Worm (Caenorhabditis elegans) whole organism, late embryonic: ENCODE data around the gene vti-1.
"Not testable (repeated sequence)": the region's sequence is repeated elsewhere in the genome, so short reads cannot be mapped to it uniquely, and the experiment has no call there.

Source experiments
- C08G9.2 ChIP-seq: sonication (generic microtip); optimal IDR thresholded peaks from 2 replicates; lab custom pipeline; 2016; ENCODE audit warnings: mild to moderate bottlenecking, missing genetic modification characterization, moderate library complexity, missing compliant biosample characterization
- C38D4.7 ChIP-seq: fragments of 200-800 bp; sonication (Bioruptor generic); optimal IDR thresholded peaks from 2 replicates; lab custom pipeline; 2018; ENCODE audit warnings: mild to moderate bottlenecking, missing genetic modification characterization, moderate library complexity, missing compliant biosample characterization
- K09A11.1 ChIP-seq: sonication (generic microtip); optimal IDR thresholded peaks from 2 replicates; lab custom pipeline; 2017; ENCODE audit warnings: antibody characterized with exemption, mild to moderate bottlenecking, missing genetic modification characterization, missing compliant biosample characterization; ENCODE audit not compliant: insufficient read depth
- Y22D7AL.16 ChIP-seq: sonication (generic microtip); optimal IDR thresholded peaks from 2 replicates; lab custom pipeline; 2016; ENCODE audit warnings: missing genetic modification characterization, missing compliant biosample characterization
- ahr-1 ChIP-seq: sonication (generic microtip); optimal IDR thresholded peaks from 2 replicates; lab custom pipeline; 2016; ENCODE audit warnings: missing genetic modification characterization, missing compliant biosample characterization
- ama-1 ChIP-seq: fragments of 150-350 bp; optimal IDR thresholded peaks from 2 replicates; lab custom pipeline; 2014
- ceh-18 ChIP-seq: sonication (generic microtip); optimal IDR thresholded peaks from 2 replicates; lab custom pipeline; 2016; ENCODE audit warnings: missing genetic modification characterization, missing compliant biosample characterization
- ceh-19 ChIP-seq: fragments of 200-800 bp; sonication (Bioruptor generic); optimal IDR thresholded peaks from 2 replicates; lab custom pipeline; 2018; ENCODE audit warnings: mild to moderate bottlenecking, missing genetic modification characterization, missing compliant biosample characterization
- ceh-34 ChIP-seq: sonication (generic microtip); optimal IDR thresholded peaks from 2 replicates; lab custom pipeline; 2016; ENCODE audit warnings: mild to moderate bottlenecking, missing genetic modification characterization, missing compliant biosample characterization
- ceh-45 ChIP-seq: fragments of 200-800 bp; sonication (Bioruptor generic); IDR thresholded peaks from 2 replicates; pipeline ENCODE4 v1.3.6; 2022; ENCODE audit warnings: missing genetic modification reagents, missing genetic modification characterization, missing compliant biosample characterization
- ceh-6 ChIP-seq: fragments of 200-800 bp; sonication (Bioruptor generic); optimal IDR thresholded peaks from 2 replicates; lab custom pipeline; 2018; ENCODE audit warnings: mild to moderate bottlenecking, missing genetic modification characterization, missing compliant biosample characterization
- che-1 ChIP-seq: sonication (generic microtip); optimal IDR thresholded peaks from 2 replicates; lab custom pipeline; 2016; ENCODE audit warnings: mild to moderate bottlenecking, missing genetic modification characterization, missing compliant biosample characterization
- eyg-1 ChIP-seq: sonication (generic microtip); optimal IDR thresholded peaks from 2 replicates; lab custom pipeline; 2016; ENCODE audit warnings: missing genotype, missing genetic modification characterization, missing compliant biosample characterization
- fax-1 ChIP-seq: sonication (generic microtip); optimal IDR thresholded peaks from 2 replicates; lab custom pipeline; 2016; ENCODE audit warnings: missing genotype, missing genetic modification characterization, missing compliant biosample characterization
- fkh-10 ChIP-seq: fragments of 150-350 bp; optimal IDR thresholded peaks from 2 replicates; lab custom pipeline; 2014; ENCODE audit warnings: missing biosample characterization, missing genetic modification reagents, missing genetic modification characterization
- hlh-15 ChIP-seq: sonication (generic microtip); optimal IDR thresholded peaks from 2 replicates; lab custom pipeline; 2016; ENCODE audit warnings: missing genetic modification characterization, missing compliant biosample characterization
- lin-11 ChIP-seq: fragments of 200-800 bp; sonication (Bioruptor generic); optimal IDR thresholded peaks from 2 replicates; lab custom pipeline; 2018; ENCODE audit warnings: mild to moderate bottlenecking, missing genetic modification characterization, missing compliant biosample characterization
- madf-2 ChIP-seq: sonication (generic microtip); optimal IDR thresholded peaks from 2 replicates; lab custom pipeline; 2017; ENCODE audit warnings: missing genetic modification characterization, missing compliant biosample characterization
- nfya-1 ChIP-seq: sonication (generic microtip); optimal IDR thresholded peaks from 2 replicates; lab custom pipeline; 2017; ENCODE audit warnings: missing genetic modification characterization, mild to moderate bottlenecking, missing compliant biosample characterization, antibody characterized with exemption, moderate library complexity
- nhr-11 ChIP-seq: fragments of 150-350 bp; optimal IDR thresholded peaks from 2 replicates; lab custom pipeline; 2014; ENCODE audit warnings: missing biosample characterization, missing genetic modification characterization
- nhr-232 ChIP-seq: sonication (generic microtip); optimal IDR thresholded peaks from 2 replicates; lab custom pipeline; 2016; ENCODE audit warnings: missing genetic modification characterization, missing compliant biosample characterization
- npax-4 ChIP-seq: sonication (generic microtip); optimal IDR thresholded peaks from 2 replicates; lab custom pipeline; 2016; ENCODE audit warnings: missing genetic modification characterization, missing compliant biosample characterization
- pha-4 ChIP-seq: fragments of 150-350 bp; optimal IDR thresholded peaks from 2 replicates; lab custom pipeline; 2018; ENCODE audit warnings: missing biosample characterization, missing genetic modification reagents, missing genetic modification characterization
- pros-1 ChIP-seq: fragments of 150-350 bp; optimal IDR thresholded peaks from 2 replicates; lab custom pipeline; 2014; ENCODE audit warnings: missing biosample characterization, missing genetic modification reagents, missing genetic modification characterization
- ref-2 ChIP-seq: sonication (generic microtip); optimal IDR thresholded peaks from 2 replicates; lab custom pipeline; 2016; ENCODE audit warnings: missing genetic modification characterization, missing compliant biosample characterization
- sox-2 ChIP-seq: fragments of 200-800 bp; sonication (Bioruptor generic); IDR thresholded peaks from 2 replicates; pipeline ENCODE4 v1.3.6; 2022; ENCODE audit warnings: missing genetic modification reagents, missing genetic modification characterization, missing compliant biosample characterization
- syd-9 ChIP-seq: sonication (generic microtip); optimal IDR thresholded peaks from 2 replicates; lab custom pipeline; 2016; ENCODE audit warnings: mild to moderate bottlenecking, missing genetic modification characterization, moderate library complexity, missing compliant biosample characterization
- unc-3 ChIP-seq, 2 experiments: fragments of 200-800 bp in 1 of 2; sonication (Bioruptor generic) in 1 of 2; sonication (generic microtip) in 1 of 2; conservative IDR thresholded peaks in 1 of 2; optimal IDR thresholded peaks in 1 of 2; 2 replicates each; pipeline versions ENCODE4 v1.3.6 to Lab custom; 2016 to 2022; ENCODE audit warnings: missing compliant biosample characterization in 2 of 2, missing genetic modification characterization in 2 of 2, missing genetic modification reagents in 1 of 2
- unc-42 ChIP-seq: sonication (generic microtip); optimal IDR thresholded peaks from 2 replicates; lab custom pipeline; 2016; ENCODE audit warnings: missing genotype, missing genetic modification characterization, missing compliant biosample characterization
- unc-55 ChIP-seq: sonication (generic microtip); optimal IDR thresholded peaks from 2 replicates; lab custom pipeline; 2017; ENCODE audit warnings: missing biosample characterization, missing genetic modification reagents, missing genetic modification characterization
- unc-86 ChIP-seq: sonication (generic microtip); optimal IDR thresholded peaks from 2 replicates; lab custom pipeline; 2016; ENCODE audit warnings: missing genetic modification characterization, missing compliant biosample characterization

vti-1 gene

ce11 chrIV:14790579-14790978 is 24.1 kb upstream of the vti-1 start:
- TF ChIP-seq unc-3 (GFP tag; conservative IDR thresholded peaks at IDR 0.05; lab: Robert Waterston, UW) (no peak), unc-3 (tag; optimal IDR thresholded peaks at IDR 0.05; lab: Kevin White, UChicago) (no peak), ama-1 (peak; percentile 13)

ce11 chrIV:14786374-14787136 is 20.1 kb upstream of the vti-1 start, which contains the start of gene melo-1:
TSS of gene melo-1 (plus strand) at chrIV:14787031.
- TF ChIP-seq npax-4 (tag; lab: Kevin White, UChicago) (no peak), ceh-34 (tag; lab: Kevin White, UChicago) (no peak), unc-42 (tag; lab: Kevin White, UChicago) (peak; percentile 51), eyg-1 (tag; lab: Kevin White, UChicago) (no peak), nfya-1 (tag; lab: Kevin White, UChicago) (peak; percentile 60), unc-55 (peak; percentile 42), ceh-19 (GFP tag; lab: Kevin White, UChicago) (peak; percentile 11)

DNA sequence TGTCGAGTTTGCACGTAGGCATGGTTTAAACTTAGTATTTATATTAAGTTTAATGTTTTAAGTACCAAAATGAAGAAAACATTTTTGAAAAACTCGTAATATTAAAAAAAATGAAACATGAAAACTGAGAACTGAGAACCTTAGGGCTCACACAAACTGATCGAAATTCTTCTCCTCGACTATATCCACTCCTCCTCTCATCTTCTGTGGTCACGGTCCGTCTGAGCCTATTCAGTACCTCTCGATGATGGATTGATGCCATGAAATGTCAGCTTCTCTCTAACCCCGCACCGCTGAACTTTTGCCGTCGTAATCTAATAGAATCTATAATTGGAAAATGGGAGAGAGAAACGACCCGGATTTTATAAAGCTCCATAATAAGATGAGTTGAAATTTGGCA is 18.0 kb upstream of the vti-1 start, which contains the start of gene nlp-56:
Gene nlp-56 (minus strand): TSS at position 257 of the 400 bp plus-strand sequence.
- TF ChIP-seq nhr-232 (no peak), C08G9.2 (tag; lab: Kevin White, UChicago) (no peak), K09A11.1 (no peak), ceh-6 (GFP tag; lab: Kevin White, UChicago) (no peak), fax-1 (tag; lab: Kevin White, UChicago) (no peak), pros-1 (tag; lab: Kevin White, UChicago) (no peak), ahr-1 (tag; lab: Kevin White, UChicago) (no peak), fkh-10 (no peak), ref-2 (no peak), ceh-18 (tag; lab: Kevin White, UChicago) (no peak), lin-11 (tag; lab: Kevin White, UChicago) (no peak), syd-9 (tag; lab: Kevin White, UChicago) (no peak), sox-2 (GFP tag; lab: Robert Waterston, UW) (no peak), ceh-45 (no peak), C38D4.7 (no peak), hlh-15 (tag; lab: Kevin White, UChicago) (no peak), ceh-19 (GFP tag; lab: Kevin White, UChicago) (no peak), nhr-11 (tag; lab: Kevin White, UChicago) (no peak), unc-3 (GFP tag; conservative IDR thresholded peaks at IDR 0.05; lab: Robert Waterston, UW) (no peak), unc-3 (tag; optimal IDR thresholded peaks at IDR 0.05; lab: Kevin White, UChicago) (no peak), madf-2 (no peak)

ce11 chrIV:14782211-14782610 is 15.7 kb upstream of the vti-1 start, which contains the start of gene Y57G11C.1130:
TSS of gene Y57G11C.1130 (plus strand) at chrIV:14782511.
- TF ChIP-seq ahr-1 (tag; lab: Kevin White, UChicago) (no peak), fax-1 (tag; lab: Kevin White, UChicago) (no peak)

DNA sequence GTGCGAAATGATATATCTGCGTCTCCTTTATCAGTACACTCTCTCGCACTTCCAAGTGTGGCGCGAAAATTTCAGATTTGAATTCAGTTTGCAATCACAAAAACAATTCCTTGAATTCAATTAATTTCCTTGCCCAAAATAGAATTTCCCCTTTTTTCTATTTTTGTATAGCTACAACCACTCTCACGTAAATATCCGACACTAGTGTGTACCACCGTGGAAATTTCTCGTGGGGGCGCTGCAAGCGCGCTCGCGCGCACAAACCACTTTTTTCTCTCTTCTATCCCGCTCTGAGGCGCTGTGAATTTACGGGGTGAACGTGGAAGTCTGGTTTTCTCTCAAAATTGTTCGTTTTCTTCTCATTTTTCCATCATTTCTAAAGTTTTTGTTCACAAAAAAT is 15.1 kb upstream of the vti-1 start, which contains the start of gene Y57G11C.8:
Gene Y57G11C.8 (plus strand): TSS at position 301 of the 400 bp plus-strand sequence.
- TF ChIP-seq unc-86 (tag; lab: Kevin White, UChicago): no peak
- TF ChIP-seq che-1 (tag; lab: Kevin White, UChicago): no peak
- TF ChIP-seq fkh-10: no peak
- no peak for TF ChIP-seq Y22D7AL.16 (tag; lab: Kevin White, UChicago)

ce11 chrIV:14774454-14774853 is 8.0 kb upstream of the vti-1 start, which contains the start of gene Y57G11C.51:
TSS of gene Y57G11C.51 (minus strand) at chrIV:14774554.
- TF ChIP-seq pha-4 (tag; lab: Kevin White, UChicago); ama-1; ceh-6 (GFP tag; lab: Kevin White, UChicago): not testable (repeated sequence)
